Worm (Caenorhabditis elegans) whole organism, midembryonic: ENCODE data around the gene scl-21.

Source experiments
- T22C8.4 ChIP-seq: fragments of 200-800 bp; sonication (Bioruptor generic); IDR thresholded peaks from 2 replicates; pipeline ENCODE4 v1.3.6; 2022; ENCODE audit warnings: missing genetic modification characterization, missing compliant biosample characterization
- cog-1 ChIP-seq: sonication (generic microtip); optimal IDR thresholded peaks from 2 replicates; lab custom pipeline; 2016; ENCODE audit warnings: missing genetic modification characterization, missing compliant biosample characterization
- flt-1 ChIP-seq: fragments of 200-800 bp; sonication (Bioruptor generic); IDR thresholded peaks from 2 replicates; pipeline ENCODE4 v1.3.6; 2022; ENCODE audit warnings: missing genetic modification characterization, missing compliant biosample characterization
- klf-2 ChIP-seq: fragments of 200-800 bp; sonication (Bioruptor generic); conservative IDR thresholded peaks from 2 replicates; pipeline ENCODE4 v1.3.6; 2022; ENCODE audit warnings: missing genetic modification reagents, missing genetic modification characterization, missing compliant biosample characterization
- med-1 ChIP-seq: sonication (generic microtip); optimal IDR thresholded peaks from 2 replicates; lab custom pipeline; 2017; ENCODE audit warnings: missing genetic modification characterization, mild to moderate bottlenecking, missing compliant biosample characterization, antibody characterized with exemption, missing genetic modification reagents; ENCODE audit not compliant: insufficient read depth
- ref-1 ChIP-seq: fragments of 200-800 bp; sonication (Bioruptor generic); conservative IDR thresholded peaks from 2 replicates; pipeline ENCODE4 v1.3.6; 2022; ENCODE audit warnings: missing genetic modification reagents, missing genetic modification characterization, missing compliant biosample characterization
- tab-1 ChIP-seq: fragments of 200-800 bp; sonication (Bioruptor generic); IDR thresholded peaks from 2 replicates; pipeline ENCODE4 v1.3.6; 2022; ENCODE audit warnings: missing genetic modification characterization, missing compliant biosample characterization
- ztf-23 ChIP-seq: fragments of 200-800 bp; sonication (Bioruptor generic); IDR thresholded peaks from 2 replicates; pipeline ENCODE4 v1.3.6; 2022; ENCODE audit warnings: missing genetic modification reagents, missing genetic modification characterization, missing compliant biosample characterization
- ztf-29 ChIP-seq: fragments of 200-800 bp; sonication (Bioruptor generic); IDR thresholded peaks from 2 replicates; pipeline ENCODE4 v1.3.6; 2022; ENCODE audit warnings: missing genetic modification reagents, missing genetic modification characterization, missing compliant biosample characterization

Gene scl-21

ce11 chrV:19526197-19526596 lies 30.7 kb upstream of the scl-21 start:
- TF ChIP-seq tab-1 = no peak

ce11 chrV:19524569-19524968 lies 29.1 kb upstream of the scl-21 start:
- TF ChIP-seq tab-1 (no peak), ref-1 (GFP tag; lab: Robert Waterston, UW) (no peak), med-1 (GFP tag; lab: Kevin White, UChicago) (no peak), klf-2 (GFP tag; lab: Robert Waterston, UW) (no peak), ztf-29 (GFP tag; lab: Robert Waterston, UW) (no peak), ztf-23 (GFP tag; lab: Robert Waterston, UW) (no peak), cog-1 (no peak), flt-1 (GFP tag; lab: Robert Waterston, UW) (no peak), T22C8.4 (GFP tag; lab: Robert Waterston, UW) (no peak)

- TF ChIP-seq tab-1 (0 out of 2 replicates have a peak, but pooled peaks have one; percentile 68), ztf-29 (GFP tag; lab: Robert Waterston, UW) (no peak), T22C8.4 (GFP tag; lab: Robert Waterston, UW) (peak; percentile 25; the same call in 1 of the 2 replicates), ref-1 (GFP tag; lab: Robert Waterston, UW) (0 out of 2 replicates have a peak, but pooled peaks have one; percentile 47), med-1 (GFP tag; lab: Kevin White, UChicago) (no peak), cog-1 (peak; percentile 91), klf-2 (GFP tag; lab: Robert Waterston, UW) (no peak), ztf-23 (GFP tag; lab: Robert Waterston, UW) (peak; percentile 63; the same call in 1 of the 2 replicates), flt-1 (GFP tag; lab: Robert Waterston, UW) (peak; percentile 85)
These were observed 27.2 kb upstream of the scl-21 start for ce11 chrV:19522551-19523137.

- TF ChIP-seq T22C8.4 (GFP tag; lab: Robert Waterston, UW) (no peak), med-1 (GFP tag; lab: Kevin White, UChicago) (no peak), tab-1 (0 out of 2 replicates have a peak, but pooled peaks have one; percentile 50), ztf-23 (GFP tag; lab: Robert Waterston, UW) (no peak), cog-1 (no peak), flt-1 (GFP tag; lab: Robert Waterston, UW) (no peak), ztf-29 (GFP tag; lab: Robert Waterston, UW) (no peak), ref-1 (GFP tag; lab: Robert Waterston, UW) (no peak)
These were observed 26.1 kb upstream of the scl-21 start for ce11 chrV:19521351-19522278.

ce11 chrV:19520597-19521322 lies 25.3 kb upstream of the scl-21 start:
- TF ChIP-seq T22C8.4 (GFP tag; lab: Robert Waterston, UW) (no peak), med-1 (GFP tag; lab: Kevin White, UChicago) (no peak)

- TF ChIP-seq med-1 (GFP tag; lab: Kevin White, UChicago) (no peak), tab-1 (no peak), klf-2 (GFP tag; lab: Robert Waterston, UW) (no peak), ref-1 (GFP tag; lab: Robert Waterston, UW) (no peak), cog-1 (no peak), ztf-29 (GFP tag; lab: Robert Waterston, UW) (no peak), flt-1 (GFP tag; lab: Robert Waterston, UW) (no peak), ztf-23 (GFP tag; lab: Robert Waterston, UW) (no peak), T22C8.4 (GFP tag; lab: Robert Waterston, UW) (no peak)
These were observed 24.6 kb upstream of the scl-21 start for ce11 chrV:19520130-19520529.

ce11 chrV:19519511-19519934 lies 24.0 kb upstream of the scl-21 start:
- no peak for TF ChIP-seq tab-1
- 0 out of 2 replicates have a peak, but pooled peaks have one; percentile 20 for TF ChIP-seq flt-1 (GFP tag; lab: Robert Waterston, UW)
- no peak for TF ChIP-seq cog-1
- TF ChIP-seq T22C8.4 (GFP tag; lab: Robert Waterston, UW) = no peak
- TF ChIP-seq ref-1 (GFP tag; lab: Robert Waterston, UW) = no peak
- no peak for TF ChIP-seq ztf-23 (GFP tag; lab: Robert Waterston, UW)

- TF ChIP-seq ztf-23 (GFP tag; lab: Robert Waterston, UW) (no peak), T22C8.4 (GFP tag; lab: Robert Waterston, UW) (peak; percentile 68)
These were observed 23.1 kb upstream of the scl-21 start for ce11 chrV:19518468-19519168.

ce11 chrV:19513552-19513951 lies 18.1 kb upstream of the scl-21 start, which contains the start of gene phy-4:
Gene phy-4, minus strand, starts transcription at chrV:19513652.
- TF ChIP-seq cog-1 (no peak), med-1 (GFP tag; lab: Kevin White, UChicago) (no peak), T22C8.4 (GFP tag; lab: Robert Waterston, UW) (no peak), ztf-29 (GFP tag; lab: Robert Waterston, UW) (no peak), ref-1 (GFP tag; lab: Robert Waterston, UW) (no peak)
